Worm (Caenorhabditis elegans) whole organism, L1 larva: ENCODE data around the gene Y113G7B.27.

ENCODE experiments used
- C04F5.9 ChIP-seq: sonication (generic microtip); optimal IDR thresholded peaks from 2 replicates; lab custom pipeline; 2016; ENCODE audit warnings: missing genetic modification characterization, missing compliant biosample characterization
- blmp-1 ChIP-seq: fragments of 150-350 bp; optimal IDR thresholded peaks from 2 replicates; lab custom pipeline; 2014; ENCODE audit warnings: missing biosample characterization, missing genetic modification characterization
- ceh-8 ChIP-seq: fragments of 200-800 bp; sonication (Bioruptor generic); optimal IDR thresholded peaks from 2 replicates; lab custom pipeline; 2018; ENCODE audit warnings: mild to moderate bottlenecking, missing genetic modification characterization, moderate library complexity, missing compliant biosample characterization
- ceh-90 ChIP-seq: sonication (generic microtip); optimal IDR thresholded peaks from 2 replicates; lab custom pipeline; 2016; ENCODE audit warnings: missing genetic modification characterization, missing compliant biosample characterization
- ces-1 ChIP-seq: fragments of 150-350 bp; optimal IDR thresholded peaks from 2 replicates; lab custom pipeline; 2014; ENCODE audit warnings: missing biosample characterization, missing genetic modification reagents, missing genetic modification characterization
- dsc-1 ChIP-seq: sonication (generic microtip); optimal IDR thresholded peaks from 2 replicates; lab custom pipeline; 2016; ENCODE audit warnings: mild to moderate bottlenecking, missing genetic modification characterization, missing compliant biosample characterization
- efl-1 ChIP-seq, 4 experiments: fragments of 150-350 bp; optimal IDR thresholded peaks in 3 of 4; peaks in 1 of 4; 1 replicate in 1 of 4; 2 replicates in 3 of 4; lab custom pipeline; 2014; ENCODE audit warnings: missing biosample characterization in 2 of 4, missing genetic modification characterization in 2 of 4, missing genetic modification reagents in 2 of 4
- elt-2 ChIP-seq: sonication (generic microtip); optimal IDR thresholded peaks from 2 replicates; lab custom pipeline; 2016; ENCODE audit warnings: missing genetic modification characterization, mild to moderate bottlenecking, inconsistent platforms, missing compliant biosample characterization, missing genetic modification reagents
- fkh-4 ChIP-seq: sonication (generic microtip); optimal IDR thresholded peaks from 2 replicates; lab custom pipeline; 2016; ENCODE audit warnings: missing compliant biosample characterization, missing genetic modification characterization, borderline replicate concordance
- hlh-17 ChIP-seq: fragments of 200-800 bp; sonication (Bioruptor generic); optimal IDR thresholded peaks from 2 replicates; lab custom pipeline; 2018; ENCODE audit warnings: missing genetic modification characterization, mild to moderate bottlenecking, missing compliant biosample characterization, moderate library complexity, borderline replicate concordance
- hpl-2 ChIP-seq: fragments of 150-350 bp; optimal IDR thresholded peaks from 2 replicates; lab custom pipeline; 2014; ENCODE audit warnings: missing biosample characterization, missing genetic modification reagents, missing genetic modification characterization
- irx-1 ChIP-seq: sonication (generic microtip); optimal IDR thresholded peaks from 2 replicates; lab custom pipeline; 2016; ENCODE audit warnings: missing genetic modification characterization, missing compliant biosample characterization
- jun-1 ChIP-seq: fragments of 150-350 bp; optimal IDR thresholded peaks from 2 replicates; lab custom pipeline; 2014; ENCODE audit warnings: missing biosample characterization, missing genetic modification reagents, missing genetic modification characterization
- lin-13 ChIP-seq: fragments of 150-350 bp; optimal IDR thresholded peaks from 2 replicates; lab custom pipeline; 2014; ENCODE audit warnings: missing biosample characterization, missing genetic modification reagents, missing genetic modification characterization
- lin-15B ChIP-seq: fragments of 150-350 bp; sonication (generic microtip); optimal IDR thresholded peaks from 3 replicates; lab custom pipeline; 2014; ENCODE audit warnings: missing biosample characterization, missing genetic modification characterization
- lin-35 ChIP-seq, 2 experiments: fragments of 150-350 bp; optimal IDR thresholded peaks; 2 replicates each; lab custom pipeline; 2014; ENCODE audit warnings: missing biosample characterization in 2 of 2, missing genetic modification characterization in 2 of 2, missing genetic modification reagents in 2 of 2
- lir-3 ChIP-seq: sonication (generic microtip); optimal IDR thresholded peaks from 2 replicates; lab custom pipeline; 2016; ENCODE audit warnings: mild to moderate bottlenecking, missing genetic modification characterization, moderate library complexity, missing compliant biosample characterization; ENCODE audit not compliant: poor library complexity
- mab-9 ChIP-seq: fragments of 200-800 bp; sonication (Bioruptor generic); IDR thresholded peaks from 2 replicates; pipeline ENCODE4 v1.3.6; 2022; ENCODE audit warnings: missing genetic modification reagents, missing genetic modification characterization, missing compliant biosample characterization
- nhr-12 ChIP-seq: sonication (generic microtip); optimal IDR thresholded peaks from 2 replicates; lab custom pipeline; 2017; ENCODE audit warnings: missing biosample characterization, missing genetic modification characterization
- nhr-19 ChIP-seq: fragments of 200-800 bp; sonication (Bioruptor generic); conservative IDR thresholded peaks from 2 replicates; pipeline ENCODE4 v1.3.6; 2022; ENCODE audit warnings: missing genetic modification characterization, missing compliant biosample characterization
- nhr-20 ChIP-seq: sonication (generic microtip); optimal IDR thresholded peaks from 2 replicates; lab custom pipeline; 2016; ENCODE audit warnings: mild to moderate bottlenecking, missing genetic modification characterization, missing compliant biosample characterization
- nhr-47 ChIP-seq: sonication (generic microtip); optimal IDR thresholded peaks from 2 replicates; lab custom pipeline; 2016; ENCODE audit warnings: mild to moderate bottlenecking, missing genetic modification characterization, moderate library complexity, missing compliant biosample characterization
- nhr-71 ChIP-seq: sonication (generic microtip); optimal IDR thresholded peaks from 2 replicates; lab custom pipeline; 2016; ENCODE audit warnings: mild to moderate bottlenecking, missing genetic modification characterization, moderate library complexity, missing compliant biosample characterization
- nhr-76 ChIP-seq: sonication (generic microtip); optimal IDR thresholded peaks from 2 replicates; lab custom pipeline; 2017; ENCODE audit warnings: missing biosample characterization, missing genetic modification characterization
- nhr-90 ChIP-seq: sonication (generic microtip); optimal IDR thresholded peaks from 2 replicates; lab custom pipeline; 2016; ENCODE audit warnings: mild to moderate bottlenecking, missing genetic modification characterization, missing compliant biosample characterization; ENCODE audit not compliant: poor library complexity
- pag-3 ChIP-seq: sonication (generic microtip); optimal IDR thresholded peaks from 2 replicates; lab custom pipeline; 2017; ENCODE audit warnings: missing genetic modification characterization, mild to moderate bottlenecking, missing compliant biosample characterization, antibody characterized with exemption, borderline replicate concordance; ENCODE audit not compliant: insufficient read depth
- pax-3 ChIP-seq: fragments of 200-800 bp; sonication (Bioruptor generic); optimal IDR thresholded peaks from 2 replicates; lab custom pipeline; 2018; ENCODE audit warnings: mild to moderate bottlenecking, missing genetic modification characterization, moderate library complexity, missing compliant biosample characterization
- pqm-1 ChIP-seq: sonication (generic microtip); optimal IDR thresholded peaks from 3 replicates; lab custom pipeline; 2017; ENCODE audit warnings: missing biosample characterization, missing genetic modification characterization
- rnt-1 ChIP-seq: sonication (generic microtip); optimal IDR thresholded peaks from 2 replicates; lab custom pipeline; 2016; ENCODE audit warnings: mild to moderate bottlenecking, missing genetic modification characterization, moderate library complexity, missing compliant biosample characterization
- sup-37 ChIP-seq: fragments of 200-800 bp; sonication (Bioruptor generic); optimal IDR thresholded peaks from 2 replicates; lab custom pipeline; 2018; ENCODE audit warnings: mild to moderate bottlenecking, missing genetic modification characterization, missing compliant biosample characterization
- tlp-1 ChIP-seq: fragments of 150-350 bp; optimal IDR thresholded peaks from 2 replicates; lab custom pipeline; 2014; ENCODE audit warnings: missing biosample characterization, missing genetic modification characterization
- unc-30 ChIP-seq: sonication (generic microtip); optimal IDR thresholded peaks from 2 replicates; lab custom pipeline; 2017; ENCODE audit warnings: missing biosample characterization, missing genetic modification characterization
- unc-62 ChIP-seq: fragments of 150-350 bp; optimal IDR thresholded peaks from 2 replicates; lab custom pipeline; 2014; ENCODE audit warnings: missing biosample characterization, missing genetic modification reagents, missing genetic modification characterization
- unc-86 ChIP-seq: sonication (generic microtip); optimal IDR thresholded peaks from 2 replicates; lab custom pipeline; 2016; ENCODE audit warnings: missing genetic modification characterization, missing compliant biosample characterization
- unc-98 ChIP-seq: fragments of 200-800 bp; sonication (Bioruptor generic); IDR thresholded peaks from 2 replicates; pipeline ENCODE4 v1.3.6; 2022; ENCODE audit warnings: missing genetic modification characterization, missing compliant biosample characterization
- zag-1 ChIP-seq: fragments of 150-350 bp; optimal IDR thresholded peaks from 2 replicates; lab custom pipeline; 2014; ENCODE audit warnings: missing biosample characterization, missing genetic modification characterization
- zip-4 ChIP-seq: fragments of 200-800 bp; sonication (Bioruptor generic); optimal IDR thresholded peaks from 2 replicates; lab custom pipeline; 2018; ENCODE audit warnings: mild to moderate bottlenecking, missing genetic modification characterization, moderate library complexity, missing compliant biosample characterization

The Y113G7B.27 gene

ce11 chrV:20164059-20164892, 28.4 kb upstream of the Y113G7B.27 start, which contains the start of gene F19B2.5:
Gene F19B2.5, minus strand, starts transcription at chrV:20164165.
- TF ChIP-seq pqm-1 (peak; percentile 72), pax-3 (tag; lab: Kevin White, UChicago) (peak; percentile 25), nhr-71 (peak; percentile 67), nhr-90 (peak; percentile 47), efl-1 (optimal IDR thresholded peaks at IDR 0.05; lab: Kevin White, UChicago) (no peak), efl-1 (GFP tag; optimal IDR thresholded peaks at IDR 0.05 in 1 of 2; lab: Kevin White, UChicago) (no peak), ces-1 (GFP tag; lab: Kevin White, UChicago) (no peak), irx-1 (no peak), zag-1 (tag; lab: Kevin White, UChicago) (no peak), pag-3 (tag; lab: Kevin White, UChicago) (no peak), dsc-1 (tag; lab: Kevin White, UChicago) (no peak), unc-98 (GFP tag; lab: Robert Waterston, UW) (no peak), nhr-12 (tag; lab: Kevin White, UChicago) (no peak), unc-62 (GFP tag; lab: Kevin White, UChicago) (no peak), hpl-2 (GFP tag; lab: Kevin White, UChicago) (no peak), ceh-8 (GFP tag; lab: Kevin White, UChicago) (no peak), lir-3 (no peak), nhr-20 (tag; lab: Kevin White, UChicago) (peak; percentile 50), zip-4 (GFP tag; lab: Kevin White, UChicago) (no peak), blmp-1 (tag; lab: Kevin White, UChicago) (no peak), jun-1 (tag; lab: Kevin White, UChicago) (peak; percentile 66), nhr-47 (tag; lab: Kevin White, UChicago) (no peak), sup-37 (GFP tag; lab: Kevin White, UChicago) (no peak), elt-2 (peak; percentile 99), ceh-90 (tag; lab: Kevin White, UChicago) (no peak), nhr-19 (GFP tag; lab: Robert Waterston, UW) (0 out of 2 replicates have a peak, but pooled peaks have one; percentile 8), lin-35 (GFP tag; optimal IDR thresholded peaks at IDR 0.05; lab: Kevin White, UChicago) (peak in 1 of 2 experiments; percentile 46), lin-15B (tag; lab: Kevin White, UChicago) (no peak), unc-30 (tag; lab: Kevin White, UChicago) (no peak), nhr-76 (tag; lab: Kevin White, UChicago) (no peak)

- TF ChIP-seq rnt-1 (no peak), nhr-12 (tag; lab: Kevin White, UChicago) (no peak), nhr-19 (GFP tag; lab: Robert Waterston, UW) (no peak), tlp-1 (no peak), ceh-90 (tag; lab: Kevin White, UChicago) (no peak), mab-9 (no peak), nhr-90 (no peak), unc-86 (tag; lab: Kevin White, UChicago) (no peak), fkh-4 (tag; lab: Kevin White, UChicago) (no peak), hlh-17 (no peak), unc-62 (GFP tag; lab: Kevin White, UChicago) (no peak), C04F5.9 (tag; lab: Kevin White, UChicago) (no peak), lin-13 (GFP tag; lab: Kevin White, UChicago) (no peak), pag-3 (tag; lab: Kevin White, UChicago) (no peak), hpl-2 (GFP tag; lab: Kevin White, UChicago) (no peak), nhr-76 (tag; lab: Kevin White, UChicago) (no peak)
Measured at ce11 chrV:20165808-20166207, 26.8 kb upstream of the Y113G7B.27 start.
